Worm (Caenorhabditis elegans): ENCODE measurements around the gene ugt-65.
A peak's percentile ranks its signal among the peaks of the same experiment; 100 is the strongest.

Gene ugt-65

DNA sequence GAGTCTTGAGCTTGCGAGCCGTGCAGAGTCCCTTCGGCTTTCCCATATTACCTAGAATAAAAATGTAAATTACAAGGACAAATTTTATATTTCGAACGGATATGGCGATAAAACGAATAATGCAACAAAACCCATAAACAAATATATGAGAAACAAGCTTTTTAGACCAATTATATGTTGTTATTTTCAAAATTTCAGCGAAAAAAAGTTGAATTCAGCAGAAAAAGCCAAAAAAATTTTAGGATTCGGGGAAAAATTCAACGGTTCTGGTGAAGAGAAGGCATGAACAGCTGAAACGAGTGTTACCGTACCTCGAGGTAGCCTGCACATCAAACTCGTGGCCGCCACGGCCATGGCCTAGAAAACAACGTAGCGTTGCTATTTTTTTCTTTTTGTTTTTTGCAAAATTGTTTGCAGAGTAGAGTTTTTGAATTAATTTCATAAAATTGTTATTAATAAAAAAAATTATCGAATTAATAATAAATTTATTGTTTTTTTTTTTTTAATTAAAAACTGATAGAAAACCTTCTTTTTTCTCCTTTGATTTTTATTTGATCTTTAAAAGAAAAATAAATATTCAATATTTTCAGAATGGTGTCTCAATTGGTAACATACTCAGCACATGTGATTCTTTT lies 29.4 kb upstream of the ugt-65 start, which contains the start of the genes rps-23 and dpm-3:
Gene rps-23, minus strand, starts transcription at position 51 of the 635 bp plus-strand sequence.
Gene dpm-3, plus strand, starts transcription at position 585 of the 635 bp plus-strand sequence.
- TF ChIP-seq dsc-1 (tag; optimal IDR thresholded peaks at IDR 0.05) (peak; percentile 91), egl-27 (tag; optimal IDR thresholded peaks at IDR 0.05) (no peak), ama-1 (optimal IDR thresholded peaks at IDR 0.05) (peak; percentile 20), ces-1 (GFP tag; optimal IDR thresholded peaks at IDR 0.05) (no peak), egl-13 (tag; optimal IDR thresholded peaks at IDR 0.05) (peak; percentile 91), nhr-19 (GFP tag; conservative IDR thresholded peaks at IDR 0.05) (peak; percentile 96), lin-14 (GFP tag; optimal IDR thresholded peaks at IDR 0.05) (peak; percentile 94), fkh-8 (tag; optimal IDR thresholded peaks at IDR 0.05) (peak; percentile 98), lin-13 (GFP tag; optimal IDR thresholded peaks at IDR 0.05) (peak; percentile 93), efl-1 (optimal IDR thresholded peaks at IDR 0.05) (peak; percentile 93 to 96), efl-1 (GFP tag; optimal IDR thresholded peaks at IDR 0.05 in 1 of 2) (peak; percentile 87 to 98), unc-86 (tag; optimal IDR thresholded peaks at IDR 0.05) (peak; percentile 91), C16A3.4 (tag; optimal IDR thresholded peaks at IDR 0.05) (peak; percentile 97), ceh-8 (GFP tag; optimal IDR thresholded peaks at IDR 0.05) (peak; percentile 46), pax-3 (tag; optimal IDR thresholded peaks at IDR 0.05) (peak; percentile 95), nhr-28 (tag; optimal IDR thresholded peaks at IDR 0.05) (no peak), unc-130 (tag; optimal IDR thresholded peaks at IDR 0.05) (peak; percentile 98), aha-1 (tag; optimal IDR thresholded peaks at IDR 0.05) (peak; percentile 37), nhr-85 (tag) (peak; percentile 97), ceh-90 (tag; optimal IDR thresholded peaks at IDR 0.05) (peak; percentile 85), snu-23 (GFP tag; optimal IDR thresholded peaks at IDR 0.05) (peak; percentile 96), fkh-4 (tag; optimal IDR thresholded peaks at IDR 0.05; ENCODE audit: borderline replicate concordance) (peak; percentile 87), zip-4 (GFP tag; optimal IDR thresholded peaks at IDR 0.05) (peak; percentile 52), nhr-90 (tag; optimal IDR thresholded peaks at IDR 0.05; ENCODE audit: poor library complexity) (peak; percentile 95), sox-4 (tag; optimal IDR thresholded peaks at IDR 0.05) (peak; percentile 79), isw-1 (GFP tag; IDR thresholded peaks at IDR 0.05) (peak; percentile 97), ets-5 (GFP tag; IDR thresholded peaks at IDR 0.05) (no peak), nhr-20 (tag; optimal IDR thresholded peaks at IDR 0.05) (peak; percentile 94), lir-3 (tag; optimal IDR thresholded peaks at IDR 0.05; ENCODE audit: poor library complexity) (peak; percentile 96), C04F5.9 (tag; optimal IDR thresholded peaks at IDR 0.05) (peak; percentile 91), fos-1 (tag; optimal IDR thresholded peaks at IDR 0.05) (peak; percentile 91), nhr-76 (tag; optimal IDR thresholded peaks at IDR 0.05) (no peak), tbx-2 (tag; optimal IDR thresholded peaks at IDR 0.05) (peak; percentile 95), vab-15 (tag; optimal IDR thresholded peaks at IDR 0.05) (peak; percentile 94), lin-35 (GFP tag; optimal IDR thresholded peaks at IDR 0.05) (peak; percentile 88 to 93), hpl-2 (GFP tag; optimal IDR thresholded peaks at IDR 0.05) (peak; percentile 55), F16B12.6 (tag; optimal IDR thresholded peaks at IDR 0.05) (peak; percentile 72), nhr-12 (tag; optimal IDR thresholded peaks at IDR 0.05) (no peak), dpl-1 (GFP tag; optimal IDR thresholded peaks at IDR 0.05) (peak; percentile 83 to 88 (median 87)), sptf-1 (tag; optimal IDR thresholded peaks at IDR 0.05) (no peak), nhr-77 (tag; optimal IDR thresholded peaks at IDR 0.05) (peak; percentile 84), ztf-4 (tag; optimal IDR thresholded peaks at IDR 0.05) (peak; percentile 83), ceh-88 (GFP tag; IDR thresholded peaks at IDR 0.05) (peak; percentile 87), skn-1 (tag; optimal IDR thresholded peaks at IDR 0.05) (peak; percentile 95), lin-39 (tag; optimal IDR thresholded peaks at IDR 0.05) (peak; percentile 85), grh-1 (GFP tag; IDR thresholded peaks at IDR 0.05) (peak; percentile 90), nhr-11 (tag; optimal IDR thresholded peaks at IDR 0.05) (peak; percentile 87), ztf-11 (tag; optimal IDR thresholded peaks at IDR 0.05) (peak in 1 of 2 experiments; percentile 89), blmp-1 (tag; optimal IDR thresholded peaks at IDR 0.05) (peak; percentile 82), C34B4.2 (tag; optimal IDR thresholded peaks at IDR 0.05) (no peak), mdl-1 (tag; optimal IDR thresholded peaks at IDR 0.05) (peak in 1 of 2 experiments; percentile 87), hlh-4 (tag; optimal IDR thresholded peaks at IDR 0.05) (no peak)

All from whole organism, L1 larva.